Worm (Caenorhabditis elegans) whole organism, L3 larva: Measurements from ENCODE around the gene T16G12.9.

Experiments used
- R02D3.7 ChIP-seq: fragments of 150-350 bp; optimal IDR thresholded peaks from 2 replicates; lab custom pipeline; 2014; ENCODE audit warnings: missing biosample characterization, missing genetic modification characterization
- ZK546.5 ChIP-seq: sonication (generic microtip); optimal IDR thresholded peaks from 2 replicates; lab custom pipeline; 2017; ENCODE audit warnings: missing biosample characterization, missing genetic modification characterization
- aly-2 ChIP-seq: fragments of 150-350 bp; optimal IDR thresholded peaks from 2 replicates; lab custom pipeline; 2014; ENCODE audit warnings: missing biosample characterization, missing genetic modification characterization
- ceh-28 ChIP-seq: fragments of 150-350 bp; optimal IDR thresholded peaks from 2 replicates; lab custom pipeline; 2014; ENCODE audit warnings: missing biosample characterization, missing genetic modification reagents, missing genetic modification characterization
- ceh-82 ChIP-seq: fragments of 150-350 bp; optimal IDR thresholded peaks from 2 replicates; lab custom pipeline; 2014; ENCODE audit warnings: missing biosample characterization, missing genetic modification characterization
- daf-12 ChIP-seq: fragments of 150-350 bp; optimal IDR thresholded peaks from 2 replicates; lab custom pipeline; 2014; ENCODE audit warnings: missing biosample characterization, missing genetic modification reagents, missing genetic modification characterization
- egl-5 ChIP-seq: fragments of 150-350 bp; optimal IDR thresholded peaks from 2 replicates; lab custom pipeline; 2017; ENCODE audit warnings: missing biosample characterization, missing genetic modification reagents, missing genetic modification characterization, inconsistent platforms
- elt-2 ChIP-seq: sonication (generic microtip); optimal IDR thresholded peaks from 2 replicates; lab custom pipeline; 2016; ENCODE audit warnings: missing genetic modification reagents, mild to moderate bottlenecking, missing genetic modification characterization, missing compliant biosample characterization
- elt-3 ChIP-seq, 3 experiments: fragments of 150-350 bp in 1 of 3; sonication (generic microtip) in 2 of 3; optimal IDR thresholded peaks; 2 replicates in 2 of 3; 4 replicates in 1 of 3; lab custom pipeline; 2014 to 2017; ENCODE audit warnings: missing biosample characterization in 3 of 3, missing genetic modification characterization in 3 of 3
- eor-1 ChIP-seq, 2 experiments: fragments of 150-350 bp; optimal IDR thresholded peaks; 2 replicates each; lab custom pipeline; 2014 to 2018; ENCODE audit warnings: missing biosample characterization in 2 of 2, missing genetic modification characterization in 2 of 2
- fkh-10 ChIP-seq: sonication (generic microtip); optimal IDR thresholded peaks from 2 replicates; lab custom pipeline; 2017; ENCODE audit warnings: missing biosample characterization, missing genetic modification reagents, missing genetic modification characterization
- fkh-2 ChIP-seq: fragments of 150-350 bp; optimal IDR thresholded peaks from 2 replicates; lab custom pipeline; 2014; ENCODE audit warnings: missing biosample characterization, missing genetic modification reagents, missing genetic modification characterization
- fos-1 ChIP-seq: fragments of 150-350 bp; optimal IDR thresholded peaks from 2 replicates; lab custom pipeline; 2014; ENCODE audit warnings: missing biosample characterization, missing genetic modification characterization
- hmg-11 ChIP-seq: sonication (generic microtip); optimal IDR thresholded peaks from 2 replicates; lab custom pipeline; 2016; ENCODE audit warnings: missing genetic modification characterization, missing compliant biosample characterization
- lin-39 ChIP-seq: fragments of 150-350 bp; optimal IDR thresholded peaks from 2 replicates; lab custom pipeline; 2018; ENCODE audit warnings: missing biosample characterization, missing genetic modification reagents, missing genetic modification characterization
- mdl-1 ChIP-seq: fragments of 150-350 bp; optimal IDR thresholded peaks from 2 replicates; lab custom pipeline; 2014; ENCODE audit warnings: missing biosample characterization, missing genetic modification characterization
- nfya-1 ChIP-seq: sonication (generic microtip); optimal IDR thresholded peaks from 2 replicates; lab custom pipeline; 2017; ENCODE audit warnings: missing genetic modification characterization, mild to moderate bottlenecking, missing compliant biosample characterization, antibody characterized with exemption, moderate library complexity; ENCODE audit not compliant: insufficient read depth
- nhr-11 ChIP-seq: fragments of 150-350 bp; optimal IDR thresholded peaks from 2 replicates; lab custom pipeline; 2014; ENCODE audit warnings: missing biosample characterization, missing genetic modification characterization
- nhr-12 ChIP-seq: fragments of 150-350 bp; optimal IDR thresholded peaks from 2 replicates; lab custom pipeline; 2014; ENCODE audit warnings: missing biosample characterization, missing genetic modification characterization
- nhr-23 ChIP-seq: fragments of 150-350 bp; optimal IDR thresholded peaks from 2 replicates; lab custom pipeline; 2014; ENCODE audit warnings: missing biosample characterization, missing genetic modification reagents, missing genetic modification characterization
- nhr-237 ChIP-seq: fragments of 150-350 bp; optimal IDR thresholded peaks from 2 replicates; lab custom pipeline; 2014; ENCODE audit warnings: missing biosample characterization, missing genetic modification characterization
- nhr-25 ChIP-seq: sonication (generic microtip); optimal IDR thresholded peaks from 2 replicates; lab custom pipeline; 2017; ENCODE audit warnings: missing biosample characterization, missing genetic modification characterization
- nhr-28 ChIP-seq: fragments of 150-350 bp; optimal IDR thresholded peaks from 2 replicates; lab custom pipeline; 2014; ENCODE audit warnings: missing biosample characterization, missing genetic modification characterization
- nhr-43 ChIP-seq: sonication (generic microtip); optimal IDR thresholded peaks from 2 replicates; lab custom pipeline; 2016; ENCODE audit warnings: mild to moderate bottlenecking, missing genetic modification characterization, missing compliant biosample characterization; ENCODE audit not compliant: poor library complexity, severe bottlenecking
- nhr-76 ChIP-seq: fragments of 150-350 bp; sonication (generic microtip); optimal IDR thresholded peaks from 5 replicates; lab custom pipeline; 2014; ENCODE audit warnings: missing biosample characterization, missing genetic modification characterization
- pha-4 ChIP-seq: fragments of 150-350 bp; optimal IDR thresholded peaks from 2 replicates; lab custom pipeline; 2014; ENCODE audit warnings: missing biosample characterization, missing genetic modification reagents, missing genetic modification characterization
- pqm-1 ChIP-seq: fragments of 150-350 bp; optimal IDR thresholded peaks from 2 replicates; lab custom pipeline; 2017; ENCODE audit warnings: missing biosample characterization, missing genetic modification characterization, inconsistent platforms
- sea-2 ChIP-seq: fragments of 150-350 bp; sonication (generic microtip); optimal IDR thresholded peaks from 4 replicates; lab custom pipeline; 2014; ENCODE audit warnings: missing biosample characterization, missing genetic modification reagents, missing genetic modification characterization
- snpc-4 ChIP-seq: fragments of 150-350 bp; optimal IDR thresholded peaks from 2 replicates; lab custom pipeline; 2014; ENCODE audit warnings: missing biosample characterization, missing genetic modification characterization
- zag-1 ChIP-seq: fragments of 150-350 bp; optimal IDR thresholded peaks from 2 replicates; lab custom pipeline; 2014; ENCODE audit warnings: missing biosample characterization, missing genetic modification characterization

Gene T16G12.9

DNA sequence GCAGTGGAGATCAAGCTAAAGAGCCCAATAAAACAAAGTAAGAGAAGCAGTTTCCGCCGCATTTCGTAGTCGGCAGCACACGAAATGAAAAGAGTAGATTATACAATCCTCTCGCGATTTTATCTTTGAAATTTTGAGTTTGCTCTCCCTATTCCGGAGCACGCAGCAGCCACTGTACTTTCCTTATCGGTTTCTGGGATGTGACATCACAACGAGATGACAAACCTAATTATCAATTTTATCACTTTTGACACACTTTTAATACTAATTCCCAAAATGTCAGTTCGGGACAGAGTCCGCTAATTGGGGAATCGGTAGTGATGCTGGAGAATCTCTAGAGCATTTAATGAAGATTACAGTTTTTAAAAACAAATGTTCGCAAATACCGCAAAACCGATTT is 28.4 kb downstream of the T16G12.9 start, which contains the start of gene T16G12.1:
T16G12.1 (minus strand) TSS at position 176 of the 400 bp plus-strand sequence.
- peak; percentile 82 for TF ChIP-seq elt-2 (tag; lab: Kevin White, UChicago)
- TF ChIP-seq nhr-43 (tag; lab: Kevin White, UChicago): no peak
- no peak for TF ChIP-seq nhr-23 (tag; lab: Kevin White, UChicago)
- TF ChIP-seq pqm-1: peak; percentile 60
- TF ChIP-seq fkh-10 (GFP tag; lab: Kevin White, UChicago): no peak
- TF ChIP-seq aly-2: no peak
- no peak for TF ChIP-seq pha-4 (tag; lab: Kevin White, UChicago)
- no peak for TF ChIP-seq hmg-11 (tag; lab: Kevin White, UChicago)
- TF ChIP-seq nhr-12 (tag; lab: Kevin White, UChicago): no peak

DNA sequence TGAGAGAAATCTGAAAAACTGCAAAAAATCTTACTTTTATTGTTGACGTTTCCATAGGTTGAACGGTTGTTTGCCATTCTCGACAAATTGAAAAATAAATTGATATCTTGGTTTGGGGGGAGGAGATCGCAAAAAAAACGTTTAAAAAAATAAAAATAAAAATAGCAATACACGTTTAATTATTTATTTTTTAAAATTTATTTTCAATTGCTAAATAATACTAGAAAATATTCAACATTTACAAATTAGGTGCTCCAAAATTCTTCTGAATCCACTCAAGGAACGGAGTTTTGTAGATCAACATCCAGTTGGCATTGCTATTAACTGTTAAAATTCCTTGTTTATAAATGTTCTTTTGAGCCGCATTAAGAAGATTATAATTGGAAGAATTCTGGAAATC is 38.0 kb downstream of the T16G12.9 start, which contains the start of gene T16G12.7:
T16G12.7 (minus strand) TSS at position 101 of the 400 bp plus-strand sequence.
- no peak for TF ChIP-seq R02D3.7
- no peak for TF ChIP-seq lin-39 (tag; lab: Kevin White, UChicago)
- TF ChIP-seq ZK546.5 (tag; lab: Kevin White, UChicago): no peak
- TF ChIP-seq zag-1: no peak
- no peak for TF ChIP-seq mdl-1 (tag; lab: Kevin White, UChicago)
- TF ChIP-seq nhr-25 (tag; lab: Kevin White, UChicago): no peak
- TF ChIP-seq nhr-76 (tag; lab: Kevin White, UChicago): no peak
- TF ChIP-seq snpc-4 (tag; lab: Kevin White, UChicago): no peak
- TF ChIP-seq nhr-237 (tag; lab: Kevin White, UChicago): no peak
- TF ChIP-seq fos-1 (tag; lab: Kevin White, UChicago): no peak
- TF ChIP-seq ceh-82 (tag; lab: Kevin White, UChicago): no peak
- TF ChIP-seq nhr-28 (tag; lab: Kevin White, UChicago): no peak
- no peak for TF ChIP-seq aly-2
- no peak for TF ChIP-seq pqm-1
- no peak for TF ChIP-seq nhr-43 (tag; lab: Kevin White, UChicago)
- TF ChIP-seq sea-2 (GFP tag; lab: Kevin White, UChicago): no peak
- TF ChIP-seq, all 47 proteins: peak for 0

DNA sequence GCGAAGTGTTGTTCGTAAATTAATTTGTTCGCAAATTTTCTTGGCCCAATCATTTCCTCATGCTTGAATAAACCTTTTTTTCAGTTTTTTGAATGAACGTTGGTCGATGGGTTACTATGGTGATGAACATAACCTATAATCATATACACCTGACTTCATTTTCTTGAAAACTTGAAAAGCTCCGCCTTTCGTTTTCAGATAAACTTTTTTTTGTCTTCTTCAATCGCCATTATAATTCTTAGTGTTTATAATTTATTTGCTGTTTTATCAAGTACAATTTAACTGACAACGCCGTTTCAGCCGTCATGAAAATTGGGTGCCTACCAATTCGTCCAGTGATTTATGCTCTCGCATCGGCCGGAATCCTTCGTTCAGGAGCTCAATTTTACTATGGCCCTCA is 40.9 kb downstream of the T16G12.9 start, which contains the start of gene M04D8.7:
M04D8.7 (plus strand) TSS at position 301 of the 400 bp plus-strand sequence.
- TF ChIP-seq fkh-10 (GFP tag; lab: Kevin White, UChicago) (peak; percentile 1), ceh-82 (tag; lab: Kevin White, UChicago) (no peak)

DNA sequence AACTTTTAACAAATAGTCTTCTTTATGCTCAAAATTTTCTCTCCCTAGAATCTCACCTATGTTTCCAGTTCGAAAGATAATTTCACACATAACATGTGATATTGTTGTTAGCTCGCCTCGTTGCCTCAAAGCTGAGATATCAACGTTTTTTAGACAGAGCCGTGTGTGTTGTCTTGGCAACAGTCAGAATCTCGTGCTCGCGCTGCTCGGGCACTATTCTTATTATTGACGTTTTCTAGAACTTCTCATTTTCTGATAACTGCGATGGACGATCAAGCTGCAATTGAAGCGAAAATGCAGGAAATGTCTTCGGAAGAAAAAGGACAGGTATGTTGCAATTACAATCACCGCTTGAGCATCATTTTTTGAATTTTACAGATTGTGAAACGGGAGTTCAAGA is 42.3 kb downstream of the T16G12.9 start, which contains the start of gene xbx-3:
xbx-3 (plus strand) TSS at position 163 of the 400 bp plus-strand sequence.
- TF ChIP-seq mdl-1 (tag; lab: Kevin White, UChicago) (no peak), nhr-11 (tag; lab: Kevin White, UChicago) (peak; percentile 79), nfya-1 (tag; lab: Kevin White, UChicago) (no peak), ceh-28 (no peak)

DNA sequence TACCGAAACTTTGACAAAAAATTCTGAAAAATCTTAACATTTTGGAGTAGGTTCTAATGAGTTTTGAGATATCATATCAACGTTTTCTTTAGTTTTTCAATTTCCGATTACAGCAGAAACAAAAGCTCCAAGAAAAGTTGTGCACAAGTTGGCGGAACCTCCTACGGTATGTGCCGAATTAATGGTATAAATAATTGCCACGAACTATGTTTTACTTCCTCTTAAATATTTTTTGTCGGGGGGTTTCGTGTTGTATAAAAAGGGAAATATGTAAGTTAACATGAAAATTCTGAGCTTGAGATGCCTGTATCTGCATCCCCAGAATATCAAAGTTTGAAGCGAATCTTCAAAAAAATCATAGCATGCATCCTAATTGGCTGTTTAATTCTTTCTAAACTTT is 44.2 kb downstream of the T16G12.9 start, which contains the start of gene M04D8.8:
M04D8.8 (plus strand) TSS at position 301 of the 400 bp plus-strand sequence.
- TF ChIP-seq elt-3 (tag; optimal IDR thresholded peaks at IDR 0.05; lab: Kevin White, UChicago): no peak
- no peak for TF ChIP-seq daf-12 (tag; lab: Kevin White, UChicago)

DNA sequence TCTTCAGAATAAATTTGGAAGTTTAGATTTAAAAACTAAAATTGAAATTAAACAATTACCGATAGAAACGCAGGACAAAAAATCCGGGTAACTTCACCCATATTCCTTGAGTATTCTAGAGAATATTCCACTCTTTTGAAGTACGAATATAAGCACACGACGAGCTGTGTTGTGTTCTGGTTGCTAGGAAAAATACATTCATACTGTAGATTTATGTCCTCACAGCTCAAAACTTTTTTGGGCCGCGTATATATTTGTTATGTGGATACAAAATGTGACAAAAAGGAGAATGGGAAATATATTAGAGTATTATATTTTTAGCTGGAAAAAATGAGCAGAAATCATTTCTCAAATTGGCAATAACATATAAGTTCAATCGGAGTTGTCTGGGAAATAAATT is 44.8 kb downstream of the T16G12.9 start, which contains the start of gene M04D8.5:
M04D8.5 (minus strand) TSS at position 101 of the 400 bp plus-strand sequence.
- TF ChIP-seq ceh-82 (tag; lab: Kevin White, UChicago) (no peak), elt-3 (tag; optimal IDR thresholded peaks at IDR 0.05; lab: Kevin White, UChicago) (no peak), fkh-2 (tag; lab: Kevin White, UChicago) (no peak), R02D3.7 (no peak), daf-12 (tag; lab: Kevin White, UChicago) (no peak), mdl-1 (tag; lab: Kevin White, UChicago) (no peak), nhr-237 (tag; lab: Kevin White, UChicago) (no peak), egl-5 (tag; lab: Kevin White, UChicago) (no peak), eor-1 (tag; optimal IDR thresholded peaks at IDR 0.05; lab: Kevin White, UChicago) (no peak)
